Comparison of ENCODE assay signal across 5 worm cellular contexts in genomic region chrV:12583421-12583820, ce11.
TF ChIP-seq lines count a peak whose summit lies in the region.

No protein-coding gene starts in this region.

TF ChIP-seq in whole organism, L1 larva, 84 proteins besides CTCF, POLR2A, EP300 and RAD21:
- peak; percentile 25 for TF ChIP-seq tbx-2 (tag; optimal IDR thresholded peaks at IDR 0.05; lab: Kevin White, UChicago)
- TF ChIP-seq lin-14 (GFP tag; optimal IDR thresholded peaks at IDR 0.05; lab: Kevin White, UChicago): peak; percentile 52
- TF ChIP-seq efl-1 (optimal IDR thresholded peaks at IDR 0.05; lab: Kevin White, UChicago): no peak
- peak in 1 of 2 experiments; percentile 20 for TF ChIP-seq efl-1 (GFP tag; optimal IDR thresholded peaks at IDR 0.05 in 1 of 2; lab: Kevin White, UChicago)
- no peak for TF ChIP-seq unc-86 (tag; optimal IDR thresholded peaks at IDR 0.05; lab: Kevin White, UChicago)
- TF ChIP-seq jun-1 (tag; optimal IDR thresholded peaks at IDR 0.05; lab: Kevin White, UChicago): no peak
- peak; percentile 24 for TF ChIP-seq nhr-71 (tag; optimal IDR thresholded peaks at IDR 0.05; lab: Kevin White, UChicago)
- no peak for TF ChIP-seq nhr-90 (tag; optimal IDR thresholded peaks at IDR 0.05; lab: Kevin White, UChicago; ENCODE audit: poor library complexity)
- TF ChIP-seq grh-1 (GFP tag; IDR thresholded peaks at IDR 0.05; lab: Robert Waterston, UW): no peak
- TF ChIP-seq ceh-88 (GFP tag; IDR thresholded peaks at IDR 0.05; lab: Robert Waterston, UW): no peak

TF ChIP-seq in whole organism, L2 larva, 48 proteins besides CTCF, POLR2A, EP300 and RAD21:
- TF ChIP-seq ama-1 (optimal IDR thresholded peaks at IDR 0.05; lab: Kevin White, UChicago) (no peak), unc-55 (GFP tag; optimal IDR thresholded peaks at IDR 0.05; lab: Kevin White, UChicago) (peak; percentile 58)

TF ChIP-seq in whole organism, L3 larva, 47 proteins besides CTCF, POLR2A, EP300 and RAD21:
- TF ChIP-seq hmg-11 (tag; optimal IDR thresholded peaks at IDR 0.05; lab: Kevin White, UChicago) (no peak), nhr-11 (tag; optimal IDR thresholded peaks at IDR 0.05; lab: Kevin White, UChicago) (no peak), elt-1 (tag; optimal IDR thresholded peaks at IDR 0.05; lab: Kevin White, UChicago) (no peak), nfya-1 (tag; optimal IDR thresholded peaks at IDR 0.05; lab: Kevin White, UChicago; ENCODE audit: insufficient read depth) (no peak), egl-5 (tag; optimal IDR thresholded peaks at IDR 0.05; lab: Kevin White, UChicago) (peak; percentile 23), aly-2 (tag; optimal IDR thresholded peaks at IDR 0.05; lab: Kevin White, UChicago) (no peak), eor-1 (tag; optimal IDR thresholded peaks at IDR 0.05; lab: Kevin White, UChicago) (no peak)

TF ChIP-seq in whole organism, late embryonic, 69 proteins besides CTCF, POLR2A, EP300 and RAD21:
- TF ChIP-seq rnt-1 (tag; optimal IDR thresholded peaks at IDR 0.05; lab: Kevin White, UChicago) (no peak), unc-42 (tag; optimal IDR thresholded peaks at IDR 0.05; lab: Kevin White, UChicago) (peak; percentile 89)

TF ChIP-seq in whole organism, mixed stage, embryonic, 35 proteins besides CTCF, POLR2A, EP300 and RAD21:
- no peak for TF ChIP-seq hlh-1 (tag; optimal IDR thresholded peaks at IDR 0.05; lab: Kevin White, UChicago)
- TF ChIP-seq ham-2 (GFP tag; optimal IDR thresholded peaks at IDR 0.05; lab: Kevin White, UChicago): no peak
- TF ChIP-seq sptf-1 (tag; optimal IDR thresholded peaks at IDR 0.05; lab: Kevin White, UChicago): no peak
- no peak for TF ChIP-seq blmp-1 (tag; optimal IDR thresholded peaks at IDR 0.05; lab: Kevin White, UChicago)
- peak; percentile 94 for TF ChIP-seq ces-1 (GFP tag; optimal IDR thresholded peaks at IDR 0.05; lab: Kevin White, UChicago)
- TF ChIP-seq elt-1 (tag; optimal IDR thresholded peaks at IDR 0.05; lab: Kevin White, UChicago; ENCODE audit: borderline replicate concordance, insufficient read depth): no peak
- TF ChIP-seq unc-62 (GFP tag; optimal IDR thresholded peaks at IDR 0.05; lab: Kevin White, UChicago): no peak

Comparison
In these comparisons a context has a peak if more than half of its experiments do, and no peak if none do; other contexts are left out.
1. Of the 10 proteins assayed by ChIP-seq in both whole organism, L1 larva and whole organism, late embryonic: peak only in whole organism, L1 larva: tbx-2; only in whole organism, late embryonic: none; in both: none; in neither: 9.